Fruit fly (Drosophila melanogaster) whole organism, adult: ENCODE measurements around the gene Reck.

Experiments used
- CG11617 ChIP-seq: fragments of 200-800 bp; sonication (Bioruptor generic); optimal IDR thresholded peaks from 2 replicates; lab custom pipeline; 2017; ENCODE audit warnings: mild to moderate bottlenecking, missing biosample characterization, missing genetic modification reagents, missing genetic modification characterization
- CG14711 ChIP-seq: fragments of 200-800 bp; sonication (Bioruptor generic); optimal IDR thresholded peaks from 2 replicates; lab custom pipeline; 2018; ENCODE audit warnings: missing biosample characterization, mild to moderate bottlenecking, missing genetic modification characterization, moderate library complexity
- CG7045 ChIP-seq: fragments of 200-800 bp; sonication (Bioruptor generic); optimal IDR thresholded peaks from 2 replicates; lab custom pipeline; 2017; ENCODE audit warnings: missing biosample characterization, mild to moderate bottlenecking, missing genetic modification characterization
- CG7101 ChIP-seq: fragments of 200-800 bp; sonication (Bioruptor generic); optimal IDR thresholded peaks from 2 replicates; lab custom pipeline; 2018; ENCODE audit warnings: missing biosample characterization, mild to moderate bottlenecking, missing genetic modification characterization, moderate library complexity
- Clk ChIP-seq: fragments of 200-800 bp; sonication (Bioruptor generic); optimal IDR thresholded peaks from 2 replicates; lab custom pipeline; 2017; ENCODE audit warnings: missing biosample characterization, missing genetic modification characterization
- Hr96 ChIP-seq: fragments of 200-800 bp; sonication (Bioruptor generic); optimal IDR thresholded peaks from 2 replicates; lab custom pipeline; 2016; ENCODE audit warnings: missing biosample characterization, missing genetic modification characterization
- Mnt ChIP-seq: fragments of 200-800 bp; sonication (Bioruptor generic); optimal IDR thresholded peaks from 2 replicates; lab custom pipeline; 2016; ENCODE audit warnings: missing biosample characterization, mild to moderate bottlenecking, missing genetic modification characterization
- cic ChIP-seq: fragments of 200-800 bp; sonication (Bioruptor generic); optimal IDR thresholded peaks from 2 replicates; lab custom pipeline; 2017; ENCODE audit warnings: missing biosample characterization, mild to moderate bottlenecking, missing genetic modification characterization, moderate library complexity
- kay ChIP-seq: fragments of 200-800 bp; sonication (Bioruptor generic); peaks from one replicate; lab custom pipeline; 2016; ENCODE audit warnings: missing biosample characterization, missing genetic modification characterization, borderline replicate concordance
- pad ChIP-seq: fragments of 200-800 bp; sonication (Bioruptor generic); optimal IDR thresholded peaks from 3 replicates; lab custom pipeline; 2017; ENCODE audit warnings: missing biosample characterization, missing genetic modification characterization, mild to moderate bottlenecking, moderate library complexity, missing genetic modification reagents
- tj ChIP-seq: fragments of 200-800 bp; sonication (Bioruptor generic); optimal IDR thresholded peaks from 3 replicates; lab custom pipeline; 2017; ENCODE audit warnings: missing biosample characterization, mild to moderate bottlenecking, missing genetic modification characterization, moderate library complexity

- no peak for TF ChIP-seq tj (GFP tag; lab: Kevin White, UChicago)
- TF ChIP-seq CG7045: no peak
- TF ChIP-seq Clk (GFP tag; lab: Kevin White, UChicago): no peak
- no peak for TF ChIP-seq Mnt (GFP tag; lab: Kevin White, UChicago)
- no peak for TF ChIP-seq CG14711 (tag; lab: Kevin White, UChicago)
- TF ChIP-seq Hr96: no peak
- TF ChIP-seq pad (GFP tag; lab: Kevin White, UChicago): no peak
- no peak for TF ChIP-seq cic (GFP tag; lab: Kevin White, UChicago)
- no peak for TF ChIP-seq CG11617
- TF ChIP-seq kay: no peak
- no peak for TF ChIP-seq CG7101
These were observed 39.3 kb downstream of the Reck start, which contains the start of gene Ocho for dm6 chr3L:14974513-14974912.
